Fruit fly (Drosophila melanogaster) Kc167 (cell line): Measurements from ENCODE around the gene Phlpp.

Source experiments
- Myc ChIP-seq: fragments of >200 bp; optimal IDR thresholded peaks from 2 replicates; lab custom pipeline; 2017; ENCODE audit warnings: missing external identifiers
- Sin3A ChIP-seq: fragments of >200 bp; optimal IDR thresholded peaks from 2 replicates; lab custom pipeline; 2018; ENCODE audit warnings: missing external identifiers
- h ChIP-seq: fragments of >200 bp; optimal IDR thresholded peaks from 3 replicates; lab custom pipeline; 2018; ENCODE audit warnings: missing external identifiers
- insv ChIP-seq: fragments of >200 bp; optimal IDR thresholded peaks from 3 replicates; lab custom pipeline; 2018; ENCODE audit warnings: missing external identifiers
- psq ChIP-seq: fragments of >200 bp; optimal IDR thresholded peaks from 2 replicates; lab custom pipeline; 2017; ENCODE audit warnings: missing external identifiers
- ttk ChIP-seq: sonication (Bioruptor generic); optimal IDR thresholded peaks from 2 replicates; lab custom pipeline; 2017; ENCODE audit warnings: missing external identifiers

- TF ChIP-seq Myc (lab: Kevin White, UChicago) (no peak), Sin3A (lab: Kevin White, UChicago) (no peak), h (lab: Kevin White, UChicago) (no peak), psq (lab: Kevin White, UChicago) (no peak), ttk (lab: Kevin White, UChicago) (no peak), insv (lab: Kevin White, UChicago) (no peak)
These were observed 44.4 kb downstream of the Phlpp start for dm6 chr2L:19103176-19103921.
